Fruit fly (Drosophila melanogaster) whole organism, pupa: Measurements from ENCODE around the gene CG8852.

Experiments
- CG10348 ChIP-seq: fragments of 200-800 bp; sonication (Bioruptor generic); IDR thresholded peaks from 2 replicates; pipeline ENCODE4 v1.3.6; 2022; ENCODE audit warnings: missing biosample characterization, missing genetic modification characterization
- CG12605 ChIP-seq: fragments of 200-800 bp; sonication (Bioruptor generic); IDR thresholded peaks from 2 replicates; pipeline ENCODE4 v1.3.6; 2022; ENCODE audit warnings: missing biosample characterization, missing genetic modification characterization
- CG13204 ChIP-seq: fragments of 200-800 bp; sonication (Bioruptor generic); optimal IDR thresholded peaks from 2 replicates; lab custom pipeline; 2018; ENCODE audit warnings: missing biosample characterization, mild to moderate bottlenecking, missing genetic modification characterization, moderate library complexity
- CG14655 ChIP-seq: fragments of 200-800 bp; sonication (Bioruptor generic); optimal IDR thresholded peaks from 3 replicates; lab custom pipeline; 2017; ENCODE audit warnings: mild to moderate bottlenecking, missing biosample characterization, missing genetic modification reagents, missing genetic modification characterization
- CG15710 ChIP-seq: fragments of 200-800 bp; sonication (Bioruptor generic); optimal IDR thresholded peaks from 2 replicates; lab custom pipeline; 2018; ENCODE audit warnings: missing biosample characterization, mild to moderate bottlenecking, missing genetic modification characterization, moderate library complexity
- CG17806 ChIP-seq: fragments of 200-800 bp; sonication (Bioruptor generic); optimal IDR thresholded peaks from 2 replicates; lab custom pipeline; 2018; ENCODE audit warnings: missing biosample characterization, mild to moderate bottlenecking, missing genetic modification characterization, moderate library complexity
- CG32121 ChIP-seq: fragments of 200-800 bp; sonication (Bioruptor generic); IDR thresholded peaks from 2 replicates; pipeline ENCODE4 v1.3.6; 2022; ENCODE audit warnings: missing biosample characterization, missing genetic modification characterization
- CG34367 ChIP-seq: fragments of 200-800 bp; sonication (Bioruptor generic); optimal IDR thresholded peaks from 2 replicates; lab custom pipeline; 2018; ENCODE audit warnings: missing biosample characterization, mild to moderate bottlenecking, missing genetic modification characterization
- CG4496 ChIP-seq: fragments of 200-800 bp; sonication (Bioruptor generic); IDR thresholded peaks from 3 replicates; pipeline ENCODE4 v1.3.6; 2022; ENCODE audit warnings: missing biosample characterization, missing genetic modification characterization
- CG8159 ChIP-seq: fragments of 200-800 bp; sonication (Bioruptor generic); optimal IDR thresholded peaks from 3 replicates; lab custom pipeline; 2018; ENCODE audit warnings: missing biosample characterization, mild to moderate bottlenecking, missing genetic modification characterization, moderate library complexity
- CG8301 ChIP-seq: fragments of 200-800 bp; sonication (Bioruptor generic); optimal IDR thresholded peaks from 2 replicates; lab custom pipeline; 2018; ENCODE audit warnings: missing biosample characterization, mild to moderate bottlenecking, missing genetic modification characterization
- CG9948 ChIP-seq: fragments of 200-800 bp; sonication (Bioruptor generic); optimal IDR thresholded peaks from 2 replicates; lab custom pipeline; 2018; ENCODE audit warnings: missing biosample characterization, mild to moderate bottlenecking, missing genetic modification characterization, moderate library complexity
- D1 ChIP-seq: fragments of 200-800 bp; sonication (Bioruptor generic); optimal IDR thresholded peaks from 2 replicates; lab custom pipeline; 2018; ENCODE audit warnings: missing biosample characterization, mild to moderate bottlenecking, missing genetic modification characterization, moderate library complexity
- EcR ChIP-seq: fragments of 200-800 bp; sonication (Bioruptor generic); optimal IDR thresholded peaks from 3 replicates; lab custom pipeline; 2019; ENCODE audit warnings: missing biosample characterization, missing genetic modification characterization, mild to moderate bottlenecking, moderate library complexity, missing genetic modification reagents
- Ets98B ChIP-seq: fragments of 200-800 bp; sonication (Bioruptor generic); IDR thresholded peaks from 2 replicates; pipeline ENCODE4 v1.3.6; 2022; ENCODE audit warnings: missing biosample characterization, missing genetic modification characterization
- Pif1A ChIP-seq: fragments of 200-800 bp; sonication (Bioruptor generic); optimal IDR thresholded peaks from 3 replicates; lab custom pipeline; 2016; ENCODE audit warnings: missing biosample characterization, missing genetic modification characterization
- Pif1B ChIP-seq: fragments of 200-800 bp; sonication (Bioruptor generic); optimal IDR thresholded peaks from 3 replicates; lab custom pipeline; 2016; ENCODE audit warnings: missing biosample characterization, missing genetic modification characterization
- Snoo ChIP-seq: fragments of 200-800 bp; sonication (Bioruptor generic); optimal IDR thresholded peaks from 3 replicates; lab custom pipeline; 2017; ENCODE audit warnings: missing biosample characterization, mild to moderate bottlenecking, missing genetic modification characterization, inconsistent platforms
- fd96Ca ChIP-seq: fragments of 200-800 bp; sonication (Bioruptor generic); IDR thresholded peaks from 3 replicates; pipeline ENCODE4 v1.3.6; 2022; ENCODE audit warnings: missing biosample characterization, missing genetic modification characterization
- gl ChIP-seq: fragments of 200-800 bp; sonication (Bioruptor generic); optimal IDR thresholded peaks from 2 replicates; lab custom pipeline; 2018; ENCODE audit warnings: missing biosample characterization, mild to moderate bottlenecking, missing genetic modification characterization
- rn ChIP-seq: fragments of 200-800 bp; sonication (Bioruptor generic); IDR thresholded peaks from 2 replicates; pipeline ENCODE4 v1.3.6; 2022; ENCODE audit warnings: missing biosample characterization, missing genetic modification characterization

Gene CG8852

DNA sequence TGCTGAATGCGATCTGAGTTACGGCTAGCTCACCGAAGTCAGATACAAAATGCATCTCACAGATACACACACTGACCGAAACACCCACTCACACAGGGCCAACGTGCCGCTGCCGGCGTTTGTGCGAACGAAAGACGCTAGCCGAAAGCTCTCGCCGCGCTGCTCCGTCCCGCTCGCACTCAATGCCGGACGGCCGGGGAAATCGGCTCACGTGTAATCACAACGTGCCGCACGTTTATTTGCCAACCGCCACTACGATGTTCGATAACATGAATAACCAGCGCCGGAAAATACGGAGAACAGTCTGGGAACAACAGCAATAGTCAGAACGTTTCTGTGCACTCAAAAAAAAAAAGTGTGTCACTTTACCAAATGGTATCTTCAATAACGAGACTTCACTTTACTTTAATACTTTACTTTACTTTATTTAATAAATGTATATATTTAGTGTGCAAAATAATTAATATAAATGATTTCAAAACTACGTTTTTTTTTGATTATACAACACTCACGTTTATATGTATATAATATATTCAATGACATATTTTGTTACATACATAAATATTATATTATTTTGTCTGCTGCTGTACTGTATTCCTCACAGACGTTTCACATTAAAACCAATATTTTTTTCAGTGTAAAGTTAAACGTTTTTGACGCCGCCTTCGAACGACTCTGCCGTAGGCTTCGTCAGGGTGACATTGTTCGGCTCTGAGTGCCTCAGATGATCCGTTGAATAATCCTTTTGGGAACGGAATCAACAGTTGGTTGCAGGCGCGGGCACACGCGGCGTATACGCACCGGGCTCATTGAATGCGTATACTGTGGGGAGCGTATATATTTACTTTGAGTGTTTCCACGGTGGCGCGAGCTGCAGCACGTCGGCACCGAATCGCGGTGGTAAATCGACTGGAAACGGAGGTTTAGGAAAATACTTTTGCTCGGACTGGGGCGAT, 17.4 kb upstream of the CG8852 start, which contains the start of gene tim:
TSS of gene tim (minus strand) at position 911 of the 956 bp plus-strand sequence.
- TF ChIP-seq CG4496 (GFP tag; lab: Robert Waterston, UW), result peak; percentile 46; the same call in 2 of the 3 replicates
- no peak for TF ChIP-seq CG13204 (GFP tag; lab: Kevin White, UChicago)
- TF ChIP-seq CG34367 (tag; lab: Kevin White, UChicago), result no peak
- peak; percentile 41; the same call in 1 of the 3 replicates for TF ChIP-seq fd96Ca (GFP tag; lab: Robert Waterston, UW)

DNA sequence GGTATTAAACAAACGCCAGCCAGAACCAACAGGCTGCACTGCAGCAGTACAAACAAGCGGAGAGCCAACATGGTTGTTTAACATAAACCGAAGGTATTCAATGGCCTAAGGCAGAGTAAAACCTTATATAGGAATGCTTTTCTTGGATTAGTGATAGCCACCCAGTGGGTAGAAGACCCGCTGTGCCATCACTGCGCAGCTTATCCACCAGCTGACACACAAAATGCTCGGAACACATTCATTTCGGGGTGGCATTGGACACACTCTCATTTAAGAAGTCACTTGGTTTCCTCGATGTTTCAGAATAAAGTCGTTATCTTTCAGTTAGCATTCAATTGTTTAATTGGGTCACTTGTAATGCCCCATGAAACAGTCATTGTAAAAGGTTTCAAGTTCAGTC, 14.9 kb upstream of the CG8852 start, which contains the start of gene CG31954:
TSS of gene CG31954 (minus strand) at position 101 of the 400 bp plus-strand sequence.
- TF ChIP-seq D1 (tag; lab: Kevin White, UChicago) (no peak), CG8301 (no peak), CG13204 (GFP tag; lab: Kevin White, UChicago) (no peak), EcR (GFP tag; lab: Kevin White, UChicago) (no peak), Pif1A (GFP tag; lab: Kevin White, UChicago) (no peak), CG34367 (tag; lab: Kevin White, UChicago) (no peak), gl (tag; lab: Kevin White, UChicago) (no peak), CG14655 (no peak), CG10348 (GFP tag; lab: Robert Waterston, UW) (no peak), Ets98B (GFP tag; lab: Robert Waterston, UW) (no peak), Pif1B (GFP tag; lab: Kevin White, UChicago) (no peak), CG17806 (tag; lab: Kevin White, UChicago) (no peak), CG9948 (tag; lab: Kevin White, UChicago) (no peak), CG8159 (tag; lab: Kevin White, UChicago) (no peak), CG4496 (GFP tag; lab: Robert Waterston, UW) (no peak), CG15710 (no peak), CG32121 (GFP tag; lab: Robert Waterston, UW) (no peak), CG12605 (no peak), fd96Ca (GFP tag; lab: Robert Waterston, UW) (no peak)
- TF ChIP-seq, all 21 proteins: peak for 0

DNA sequence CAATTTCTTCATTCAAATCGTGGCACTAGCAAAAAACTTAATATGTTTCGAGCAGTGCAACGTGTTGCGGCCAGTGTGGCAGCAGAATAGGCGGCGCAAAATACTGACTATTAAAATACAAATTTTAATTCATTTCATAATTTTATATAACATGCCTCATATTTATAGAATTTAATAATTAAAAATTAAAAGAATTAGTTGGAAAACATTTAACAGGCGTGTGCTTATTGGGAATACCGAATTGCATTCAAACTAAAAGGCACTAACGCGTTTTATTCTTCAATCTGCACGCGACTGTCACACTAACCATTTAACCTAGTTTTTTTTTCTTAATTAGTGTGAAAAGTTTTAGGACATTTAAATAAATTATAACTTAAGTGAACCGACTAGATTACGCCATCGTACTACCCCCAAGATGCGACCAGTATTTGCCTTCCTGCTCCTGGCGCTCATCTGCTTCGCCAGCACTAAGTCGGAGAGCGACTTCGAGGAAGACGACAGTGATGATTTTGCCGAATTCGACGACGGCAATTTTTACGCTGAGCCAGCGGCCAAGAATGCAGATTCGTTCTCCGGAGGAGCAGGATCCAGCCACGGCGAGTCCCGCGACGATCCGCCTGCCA, 10.3 kb upstream of the CG8852 start, which contains the start of the genes LeuRS and CG17593:
TSS of gene LeuRS (minus strand) at position 88 of the 623 bp plus-strand sequence.
TSS of gene CG17593 (plus strand) at position 304 of the 623 bp plus-strand sequence.
- TF ChIP-seq CG34367 (tag; lab: Kevin White, UChicago) (no peak), Pif1B (GFP tag; lab: Kevin White, UChicago) (no peak), rn (GFP tag; lab: Robert Waterston, UW) (no peak), CG15710 (no peak), CG10348 (GFP tag; lab: Robert Waterston, UW) (no peak), CG17806 (tag; lab: Kevin White, UChicago) (no peak), CG8159 (tag; lab: Kevin White, UChicago) (no peak), EcR (GFP tag; lab: Kevin White, UChicago) (no peak), Ets98B (GFP tag; lab: Robert Waterston, UW) (no peak), gl (tag; lab: Kevin White, UChicago) (no peak), CG13204 (GFP tag; lab: Kevin White, UChicago) (no peak), Snoo (tag; lab: Kevin White, UChicago) (no peak), fd96Ca (GFP tag; lab: Robert Waterston, UW) (no peak), CG14655 (no peak), CG4496 (GFP tag; lab: Robert Waterston, UW) (no peak), CG8301 (no peak), D1 (tag; lab: Kevin White, UChicago) (no peak)

DNA sequence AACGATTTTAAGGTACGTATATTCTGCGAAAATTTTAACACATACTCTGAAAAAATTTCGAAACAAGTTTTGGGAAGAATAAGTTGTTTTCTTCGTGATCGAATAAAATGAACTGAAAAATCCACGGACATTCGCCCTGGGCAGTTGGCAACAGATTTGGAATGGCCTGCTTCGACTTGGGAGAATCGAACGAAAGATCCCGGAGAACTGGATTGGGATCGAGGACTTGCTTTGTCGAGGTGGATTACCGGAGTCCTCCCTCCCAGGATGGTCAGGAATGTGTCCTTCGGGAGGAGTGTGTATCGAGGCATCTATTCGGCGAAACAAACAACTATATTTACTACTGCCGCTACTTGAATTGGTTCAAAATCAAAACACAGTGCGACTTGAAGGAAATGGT, 5.4 kb upstream of the CG8852 start, which contains the start of the genes CG3213 and CG8851:
TSS of gene CG3213 (minus strand) at position 101 of the 400 bp plus-strand sequence.
TSS of gene CG8851 (plus strand) at position 127 of the 400 bp plus-strand sequence.
- TF ChIP-seq CG14655 (no peak), CG12605 (no peak), Pif1A (GFP tag; lab: Kevin White, UChicago) (no peak), CG32121 (GFP tag; lab: Robert Waterston, UW) (no peak), CG8301 (no peak), Pif1B (GFP tag; lab: Kevin White, UChicago) (no peak), EcR (GFP tag; lab: Kevin White, UChicago) (no peak), gl (tag; lab: Kevin White, UChicago) (no peak), CG13204 (GFP tag; lab: Kevin White, UChicago) (no peak), CG10348 (GFP tag; lab: Robert Waterston, UW) (no peak), fd96Ca (GFP tag; lab: Robert Waterston, UW) (no peak), CG15710 (no peak), D1 (tag; lab: Kevin White, UChicago) (no peak), Snoo (tag; lab: Kevin White, UChicago) (no peak), CG17806 (tag; lab: Kevin White, UChicago) (no peak), CG4496 (GFP tag; lab: Robert Waterston, UW) (no peak), rn (GFP tag; lab: Robert Waterston, UW) (no peak), CG34367 (tag; lab: Kevin White, UChicago) (no peak), Ets98B (GFP tag; lab: Robert Waterston, UW) (no peak), CG9948 (tag; lab: Kevin White, UChicago) (no peak)
